Fruit fly (Drosophila melanogaster): ENCODE data around the gene GckIII.

Gene GckIII

DNA sequence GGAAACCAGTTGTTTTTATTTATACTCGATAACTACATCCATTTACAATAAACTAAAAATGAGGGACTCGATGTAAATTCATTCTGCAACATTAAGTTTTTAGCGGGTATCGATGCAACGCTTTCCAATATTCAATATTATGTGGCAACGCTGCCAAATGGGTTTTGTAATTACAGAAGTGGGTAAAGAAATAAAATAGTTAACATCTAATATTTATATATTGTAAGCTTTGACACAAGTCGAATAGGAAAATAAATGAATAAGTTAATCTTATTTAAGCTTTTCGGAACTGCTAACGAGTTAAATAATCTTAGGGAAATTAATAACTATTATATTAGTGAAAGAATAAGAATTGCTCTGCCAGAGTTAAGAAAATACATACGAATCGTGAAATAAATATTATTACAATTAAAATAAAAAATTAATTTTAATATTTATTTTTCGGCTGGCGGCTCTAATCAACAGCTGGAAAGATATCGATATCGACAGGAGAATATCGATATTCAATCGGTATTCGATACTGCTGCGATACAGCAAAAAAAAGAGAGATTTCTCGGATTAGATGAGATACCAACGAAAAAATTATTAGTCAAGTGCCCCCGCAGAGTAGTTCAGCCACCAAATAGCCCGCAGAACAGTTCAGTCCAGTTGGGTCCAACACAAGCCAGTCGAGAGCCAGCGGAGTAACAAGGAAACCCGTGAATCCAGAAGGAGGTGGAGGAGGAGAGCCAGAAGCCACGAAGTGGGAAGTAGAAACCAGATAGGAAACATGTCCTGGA, at the start of gene GckIII:
Gene GckIII (plus strand): TSS at position 485 of the 779 bp plus-strand sequence.
- TF ChIP-seq dmrt93B (GFP tag; optimal IDR thresholded peaks at IDR 0.05) (no peak), Rel (GFP tag; optimal IDR thresholded peaks at IDR 0.05) (no peak), Rel (tag; optimal IDR thresholded peaks at IDR 0.05) (peak; percentile 5), CG32264 (GFP tag; optimal IDR thresholded peaks at IDR 0.05) (no peak)

DNA sequence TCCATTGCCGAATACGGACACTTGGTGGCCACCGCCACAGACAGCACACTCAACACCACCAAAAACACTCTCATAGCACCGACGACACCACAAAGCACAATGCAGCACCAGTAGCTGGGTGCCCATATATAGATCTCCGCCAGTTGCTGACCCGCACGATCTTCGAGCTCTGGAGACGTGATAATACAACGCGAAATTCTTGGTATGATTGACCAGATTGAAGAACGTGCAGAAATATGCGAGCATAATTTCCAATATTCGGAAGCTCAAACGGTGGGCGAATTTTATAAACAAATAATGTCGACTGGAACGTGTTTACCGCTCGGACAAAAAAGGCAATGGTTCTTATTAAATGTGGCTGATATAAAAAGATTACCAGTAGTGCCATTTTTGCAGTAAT, 49.4 kb upstream of the GckIII start, which contains the start of gene CG4009:
Gene CG4009 (minus strand): TSS at position 101 of the 400 bp plus-strand sequence.
- TF ChIP-seq Myc (optimal IDR thresholded peaks at IDR 0.05) (no peak), foxo (GFP tag; optimal IDR thresholded peaks at IDR 0.05) (no peak), sage (GFP tag; optimal IDR thresholded peaks at IDR 0.05) (no peak), CG9705 (GFP tag; optimal IDR thresholded peaks at IDR 0.05) (no peak), dl (GFP tag; optimal IDR thresholded peaks at IDR 0.05; ENCODE audit: insufficient read depth in 1 of 2, partially characterized antibody in 2 of 2) (no peak), Abd-B (GFP tag; optimal IDR thresholded peaks at IDR 0.05) (no peak), usp (GFP tag; optimal IDR thresholded peaks at IDR 0.05) (no peak), Dfd (GFP tag; optimal IDR thresholded peaks at IDR 0.05) (no peak), Hr83 (GFP tag; optimal IDR thresholded peaks at IDR 0.05; ENCODE audit: poor library complexity, severe bottlenecking) (no peak), Mio (GFP tag; optimal IDR thresholded peaks at IDR 0.05) (no peak)

DNA sequence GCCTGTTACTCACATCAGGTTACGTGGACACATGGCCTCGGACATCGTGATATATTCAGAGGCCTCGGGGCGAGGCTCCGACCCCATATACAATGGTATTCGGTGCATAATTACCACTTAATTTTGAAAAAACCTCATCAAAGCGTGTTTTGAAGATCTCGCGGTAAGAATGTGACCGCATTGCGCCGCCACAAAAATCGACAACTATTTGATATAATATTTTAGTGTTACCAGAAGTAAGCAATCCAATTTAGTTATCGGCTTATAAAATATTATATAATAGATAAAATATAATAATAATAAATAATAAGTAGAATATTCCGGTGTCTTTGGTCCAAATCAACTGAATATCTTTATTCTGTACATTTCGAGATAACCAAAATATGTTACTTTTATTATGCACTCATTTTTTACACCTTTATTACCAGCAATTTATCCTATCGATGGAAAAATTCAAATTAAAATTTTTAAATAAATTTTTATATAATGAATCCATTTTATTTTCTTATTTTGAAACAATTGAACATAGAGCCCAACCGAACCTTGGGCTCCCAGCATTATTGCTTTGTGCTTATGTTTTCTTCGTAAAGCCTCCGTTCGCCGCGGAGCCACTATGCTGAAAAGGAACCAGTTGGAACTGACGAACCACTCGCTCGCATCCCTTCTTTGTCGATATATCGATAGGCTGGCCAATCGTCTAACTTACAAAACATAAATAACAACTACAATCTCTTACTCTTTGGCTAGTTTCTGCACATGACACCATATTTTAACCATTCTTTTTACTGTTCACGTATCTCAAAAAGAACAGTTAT, 45.1 kb upstream of the GckIII start, which contains the start of the genes CG18213 and Trm7-32:
Gene CG18213 (minus strand): TSS at position 211 of the 815 bp plus-strand sequence.
Gene Trm7-32 (plus strand): TSS at position 690 of the 815 bp plus-strand sequence.
- peak; percentile 52 for TF ChIP-seq woc (GFP tag; optimal IDR thresholded peaks at IDR 0.05)
- no peak for TF ChIP-seq pan (optimal IDR thresholded peaks at IDR 0.05)
- TF ChIP-seq Hnf4 (GFP tag; optimal IDR thresholded peaks at IDR 0.05): peak; percentile 11

DNA sequence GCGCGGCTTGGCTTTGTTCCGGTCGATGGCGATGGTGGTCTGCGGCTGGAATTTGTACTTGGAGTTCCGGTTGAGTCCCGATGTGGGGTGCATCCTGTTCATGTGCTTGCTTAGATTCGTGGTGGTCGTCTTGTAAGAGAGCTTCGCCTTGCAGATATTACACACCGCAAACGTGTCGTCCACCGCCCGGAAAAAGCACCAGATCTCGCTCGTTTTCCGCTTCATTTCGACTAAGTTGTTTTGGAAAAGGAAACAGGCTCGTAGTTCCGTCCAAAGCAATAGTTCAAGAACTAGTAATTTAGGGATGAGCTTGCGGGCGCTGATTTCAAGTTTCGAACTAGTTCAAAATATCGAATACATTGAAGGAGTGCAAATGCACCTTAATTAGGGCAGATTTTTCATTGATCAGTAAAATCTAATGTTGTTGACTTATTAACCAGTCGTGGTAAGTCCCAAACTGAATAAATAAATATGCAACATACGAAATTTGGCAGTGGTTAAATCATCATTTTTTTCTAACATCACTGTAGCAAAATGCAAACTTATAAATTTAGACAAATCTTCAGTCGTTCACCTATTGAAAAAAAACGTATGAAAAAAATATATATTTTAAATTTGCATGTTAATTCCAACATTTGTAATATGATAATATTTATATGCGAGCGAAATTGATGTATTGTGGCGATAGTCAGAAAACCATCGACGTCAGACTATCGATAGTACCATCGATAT, 42.3 kb upstream of the GckIII start, which contains the start of the genes bdwf and Patr-1:
Gene bdwf (minus strand): TSS at position 299 of the 732 bp plus-strand sequence.
Gene Patr-1 (plus strand): TSS at position 727 of the 732 bp plus-strand sequence.
- no peak for TF ChIP-seq dl (GFP tag; optimal IDR thresholded peaks at IDR 0.05; ENCODE audit: insufficient read depth in 1 of 2, partially characterized antibody in 2 of 2)
- peak; percentile 77 for TF ChIP-seq Jra (GFP tag; optimal IDR thresholded peaks at IDR 0.05)
- peak; percentile 19 for TF ChIP-seq OdsH (GFP tag; optimal IDR thresholded peaks at IDR 0.05)
- no peak for TF ChIP-seq fru (GFP tag; optimal IDR thresholded peaks at IDR 0.05)
- TF ChIP-seq Mio (GFP tag; optimal IDR thresholded peaks at IDR 0.05): no peak
- TF ChIP-seq GATAd (GFP tag; optimal IDR thresholded peaks at IDR 0.05): no peak
- peak; percentile 26 for TF ChIP-seq HLH106 (tag; optimal IDR thresholded peaks at IDR 0.05)
- peak in 1 of 2 experiments; percentile 51 for TF ChIP-seq foxo (GFP tag; optimal IDR thresholded peaks at IDR 0.05)
- no peak for TF ChIP-seq sage (GFP tag; optimal IDR thresholded peaks at IDR 0.05)
- no peak for TF ChIP-seq CrebA (GFP tag; optimal IDR thresholded peaks at IDR 0.05; ENCODE audit: borderline replicate concordance)
- no peak for TF ChIP-seq Myc (optimal IDR thresholded peaks at IDR 0.05)
- no peak for TF ChIP-seq Hnf4 (GFP tag; optimal IDR thresholded peaks at IDR 0.05)
- peak; percentile 71 for TF ChIP-seq woc (GFP tag; optimal IDR thresholded peaks at IDR 0.05)
- TF ChIP-seq psq (GFP tag; optimal IDR thresholded peaks at IDR 0.05): peak; percentile 19
- peak; percentile 32 for TF ChIP-seq dsf (GFP tag; optimal IDR thresholded peaks at IDR 0.05; ENCODE audit: borderline replicate concordance)
- no peak for TF ChIP-seq Dif (GFP tag; optimal IDR thresholded peaks at IDR 0.05; ENCODE audit: partially characterized antibody)
- peak; percentile 25 for TF ChIP-seq sv (GFP tag; optimal IDR thresholded peaks at IDR 0.05)
- TF ChIP-seq pan (optimal IDR thresholded peaks at IDR 0.05): no peak
- no peak for TF ChIP-seq Dfd (GFP tag; optimal IDR thresholded peaks at IDR 0.05)
- TF ChIP-seq brk (GFP tag; optimal IDR thresholded peaks at IDR 0.05): no peak
- TF ChIP-seq h (GFP tag; optimal IDR thresholded peaks at IDR 0.05): no peak
- no peak for TF ChIP-seq dmrt93B (GFP tag; optimal IDR thresholded peaks at IDR 0.05)
- TF ChIP-seq Abd-B (GFP tag; optimal IDR thresholded peaks at IDR 0.05): no peak

Measured in whole organism, wandering third instar larva.